Worm (Caenorhabditis elegans): Measurements from ENCODE around the gene K02G10.5.

DNA sequence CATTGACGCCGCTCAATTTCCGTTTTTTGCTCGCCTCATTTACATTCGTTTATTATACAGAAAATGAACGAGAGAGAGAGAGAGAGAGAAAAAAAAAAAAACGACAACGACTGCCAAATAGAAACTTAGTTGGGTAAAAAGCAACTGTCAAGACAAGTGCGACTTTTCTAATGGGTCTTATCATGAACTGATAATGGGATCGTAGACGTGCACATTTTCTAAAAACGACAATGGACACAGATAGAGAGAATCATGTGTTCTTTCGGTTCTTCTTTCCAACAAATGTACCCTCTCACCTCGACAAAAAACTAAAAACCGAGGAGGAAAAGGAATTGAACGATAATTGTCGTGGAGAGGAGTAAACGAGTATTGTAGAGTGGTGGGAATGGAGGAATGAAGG is 9.1 kb upstream of the K02G10.5 start:
- TF ChIP-seq tab-1 (GFP tag; IDR thresholded peaks at IDR 0.05) (no peak), klf-2 (GFP tag; conservative IDR thresholded peaks at IDR 0.05) (no peak)

Data from whole organism, midembryonic.